Fruit fly (Drosophila melanogaster) whole organism, embryonic: Measurements from ENCODE around the gene CG32271.

ENCODE experiments used
- Awh ChIP-seq: fragments of 200-800 bp; sonication (Bioruptor generic); IDR thresholded peaks from 2 replicates; pipeline ENCODE4, ENCODE4 v1.3.6; 2022; ENCODE audit warnings: missing biosample characterization, missing genetic modification characterization
- CG1024 ChIP-seq: fragments of 200-800 bp; sonication (Bioruptor generic); IDR thresholded peaks from 2 replicates; pipeline ENCODE4 v1.3.6; 2022; ENCODE audit warnings: missing biosample characterization, missing genetic modification characterization
- CG10543 ChIP-seq: fragments of 200-800 bp; sonication (Bioruptor generic); optimal IDR thresholded peaks from 3 replicates; lab custom pipeline; 2017; ENCODE audit warnings: missing biosample characterization, mild to moderate bottlenecking, missing genetic modification characterization, moderate library complexity
- CG14014 ChIP-seq: fragments of 200-800 bp; sonication (Bioruptor generic); IDR thresholded peaks from 2 replicates; pipeline ENCODE4 v1.3.6; 2022; ENCODE audit warnings: missing biosample characterization, missing genetic modification characterization
- CG1647 ChIP-seq: fragments of 200-800 bp; sonication (Bioruptor generic); optimal IDR thresholded peaks from 3 replicates; lab custom pipeline; 2016; ENCODE audit warnings: missing biosample characterization, missing genetic modification characterization
- MBD-R2 ChIP-seq: fragments of 200-800 bp; sonication (Bioruptor generic); IDR thresholded peaks from 2 replicates; pipeline ENCODE4 v1.3.6; 2022; ENCODE audit warnings: missing biosample characterization, missing genetic modification characterization
- cato ChIP-seq: fragments of 200-800 bp; sonication (Bioruptor generic); optimal IDR thresholded peaks from 2 replicates; lab custom pipeline; 2016; ENCODE audit warnings: missing biosample characterization, missing genetic modification characterization, borderline replicate concordance
- dimm ChIP-seq: fragments of 200-800 bp; sonication (Bioruptor generic); IDR thresholded peaks from 2 replicates; pipeline ENCODE4 v1.3.6; 2022; ENCODE audit warnings: missing biosample characterization, missing genetic modification characterization
- nmo ChIP-seq: fragments of 200-800 bp; sonication (Bioruptor generic); optimal IDR thresholded peaks from 2 replicates; lab custom pipeline; 2018; ENCODE audit warnings: missing biosample characterization, mild to moderate bottlenecking, missing genetic modification characterization, moderate library complexity
- pzg ChIP-seq: fragments of 200-800 bp; sonication (Bioruptor generic); optimal IDR thresholded peaks from 3 replicates; lab custom pipeline; 2018; ENCODE audit warnings: missing biosample characterization, mild to moderate bottlenecking, missing genetic modification characterization, moderate library complexity
- vnd ChIP-seq: fragments of 200-800 bp; sonication (Bioruptor generic); IDR thresholded peaks from 3 replicates; pipeline ENCODE4 v1.3.6; 2022; ENCODE audit warnings: missing biosample characterization, missing genetic modification characterization; ENCODE audit not compliant: partially characterized antibody

dm6 chr3L:3225769-3226457 lies 23.0 kb upstream of the CG32271 start:
- TF ChIP-seq Awh (GFP tag; lab: Robert Waterston, UW), result no peak
- TF ChIP-seq dimm (GFP tag; lab: Robert Waterston, UW), result no peak
- TF ChIP-seq nmo (GFP tag; lab: Kevin White, UChicago), result no peak
- no peak for TF ChIP-seq CG14014 (GFP tag; lab: Robert Waterston, UW)
- TF ChIP-seq CG1024 (GFP tag; lab: Robert Waterston, UW), result no peak
- peak; percentile 7 for TF ChIP-seq pzg
- no peak for TF ChIP-seq cato
- no peak for TF ChIP-seq MBD-R2 (GFP tag; lab: Robert Waterston, UW)
- no peak for TF ChIP-seq vnd (GFP tag; lab: Robert Waterston, UW)
- TF ChIP-seq CG1647 (GFP tag; lab: Kevin White, UChicago), result no peak
- peak; percentile 23 for TF ChIP-seq CG10543 (GFP tag; lab: Kevin White, UChicago)
